Worm (Caenorhabditis elegans): ENCODE data around the gene lbp-8.

Gene lbp-8

DNA sequence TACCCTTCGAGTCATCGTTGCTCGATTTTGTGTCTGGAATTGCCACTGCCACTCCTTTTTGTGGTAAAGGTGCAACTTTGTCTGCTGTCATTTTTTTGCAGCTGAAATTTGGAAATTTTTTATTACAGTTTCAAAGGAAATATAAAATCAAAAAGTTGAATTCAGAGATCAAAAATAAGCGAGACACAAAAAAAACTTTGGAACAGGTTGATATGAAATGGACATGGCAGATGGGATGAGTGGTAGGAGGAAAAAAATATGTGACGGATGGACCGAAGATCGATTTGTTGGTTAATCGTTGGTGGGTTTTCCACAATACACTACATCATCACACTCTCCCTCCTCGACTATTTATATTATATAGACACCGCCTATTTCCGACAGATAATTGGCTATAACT, 44.0 kb downstream of the lbp-8 start, which contains the start of gene R10D12.1:
Gene R10D12.1, minus strand, starts transcription at position 101 of the 400 bp plus-strand sequence.
- TF ChIP-seq Y5F2A.4 (GFP tag; optimal IDR thresholded peaks at IDR 0.05) (no peak), nhr-28 (tag; optimal IDR thresholded peaks at IDR 0.05) (peak; percentile 19), aha-1 (tag) (no peak), unc-130 (GFP tag; optimal IDR thresholded peaks at IDR 0.05) (no peak), gei-8 (GFP tag; optimal IDR thresholded peaks at IDR 0.05) (no peak), snpc-1.2 (GFP tag; IDR thresholded peaks at IDR 0.05) (no peak), dmd-6 (GFP tag; IDR thresholded peaks at IDR 0.05) (no peak), hlh-30 (tag; optimal IDR thresholded peaks at IDR 0.05; ENCODE audit: insufficient read depth) (peak; percentile 7), madf-5 (GFP tag; IDR thresholded peaks at IDR 0.05) (no peak), tra-1 (GFP tag; IDR thresholded peaks at IDR 0.05) (no peak)

DNA sequence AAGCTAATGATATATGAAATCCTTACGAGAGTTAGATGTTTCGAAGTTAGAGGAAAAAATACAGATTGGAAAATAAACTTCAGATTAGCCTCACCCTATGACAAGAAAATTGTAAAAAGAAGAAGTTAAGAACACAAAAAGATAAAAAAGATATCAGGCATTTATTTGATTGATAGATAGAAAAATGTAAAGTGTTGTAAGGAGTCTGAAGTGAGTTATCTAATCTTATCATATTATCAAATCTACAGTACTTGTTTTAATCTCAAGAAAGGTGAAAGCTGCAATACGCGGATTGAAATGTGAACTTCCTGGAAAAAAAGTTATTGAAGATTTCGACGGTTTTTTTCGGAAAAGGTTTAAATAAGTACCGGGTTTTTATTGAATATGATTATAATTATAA, 44.9 kb downstream of the lbp-8 start:
- no peak for TF ChIP-seq hmg-1.1 (GFP tag; IDR thresholded peaks at IDR 0.05)
- TF ChIP-seq aha-1 (tag), result no peak
- no peak for TF ChIP-seq daf-19 (GFP tag; conservative IDR thresholded peaks at IDR 0.05)
- TF ChIP-seq egl-27 (tag; optimal IDR thresholded peaks at IDR 0.05), result no peak
- TF ChIP-seq nhr-25 (tag; optimal IDR thresholded peaks at IDR 0.05; ENCODE audit: borderline replicate concordance, insufficient read depth), result no peak
- TF ChIP-seq mdl-1 (tag; optimal IDR thresholded peaks at IDR 0.05), result no peak
- TF ChIP-seq F44E2.7 (GFP tag; IDR thresholded peaks at IDR 0.05), result no peak
- TF ChIP-seq nhr-102 (tag; optimal IDR thresholded peaks at IDR 0.05), result no peak
- no peak for TF ChIP-seq pqm-1 (tag; optimal IDR thresholded peaks at IDR 0.05)
- TF ChIP-seq tag-97 (GFP tag; IDR thresholded peaks at IDR 0.05), result no peak
- TF ChIP-seq nhr-10 (tag; optimal IDR thresholded peaks at IDR 0.05), result no peak
- TF ChIP-seq F26F4.8 (GFP tag; conservative IDR thresholded peaks at IDR 0.05), result no peak
- TF ChIP-seq Y5F2A.4 (GFP tag; optimal IDR thresholded peaks at IDR 0.05), result no peak
- no peak for TF ChIP-seq gei-8 (GFP tag; optimal IDR thresholded peaks at IDR 0.05)
- no peak for TF ChIP-seq Y105C5A.15 (GFP tag; IDR thresholded peaks at IDR 0.05)
- TF ChIP-seq ceh-32 (tag; optimal IDR thresholded peaks at IDR 0.05; ENCODE audit: poor library complexity), result no peak

DNA sequence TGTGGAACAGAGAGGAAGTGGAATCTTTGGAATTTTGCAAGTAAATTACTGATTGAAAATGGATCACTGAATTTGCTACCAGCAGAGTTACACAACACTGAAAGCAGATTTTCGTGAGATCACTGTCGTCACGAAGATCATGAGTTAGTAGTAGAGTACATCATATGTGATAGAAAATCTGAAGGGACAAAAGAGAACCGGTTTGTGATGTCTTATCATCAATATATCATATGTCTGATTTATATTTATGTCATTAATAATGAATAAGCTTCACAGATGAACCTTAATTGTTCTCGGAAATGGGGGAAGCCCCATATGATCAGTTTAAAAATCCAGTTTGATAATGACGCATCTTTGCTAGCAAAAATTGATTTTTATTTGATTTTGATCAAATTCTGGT, 45.5 kb downstream of the lbp-8 start:
- TF ChIP-seq lin-29 (GFP tag; IDR thresholded peaks at IDR 0.05) (no peak), hlh-30 (tag; optimal IDR thresholded peaks at IDR 0.05; ENCODE audit: insufficient read depth) (peak; percentile 70), nhr-28 (tag; optimal IDR thresholded peaks at IDR 0.05) (peak; percentile 33), mdl-1 (tag; optimal IDR thresholded peaks at IDR 0.05) (peak in 1 of 2 experiments; percentile 44), aha-1 (tag) (peak; percentile 23)

ce11 chrV:13936850-13937249, 46.3 kb downstream of the lbp-8 start, which contains the start of gene srw-145:
Gene srw-145 (plus strand): TSS chrV:13937150.
- TF ChIP-seq ceh-44 (GFP tag; IDR thresholded peaks at IDR 0.05) (no peak), attf-4 (tag; optimal IDR thresholded peaks at IDR 0.05) (no peak), Y75B8A.6 (GFP tag; IDR thresholded peaks at IDR 0.05) (no peak), nhr-11 (tag; optimal IDR thresholded peaks at IDR 0.05) (peak; percentile 6), pqm-1 (tag; optimal IDR thresholded peaks at IDR 0.05) (no peak), nhr-42 (GFP tag; IDR thresholded peaks at IDR 0.05) (no peak), nhr-41 (GFP tag; IDR thresholded peaks at IDR 0.05) (no peak), egl-27 (tag; optimal IDR thresholded peaks at IDR 0.05) (no peak), skn-1 (tag; optimal IDR thresholded peaks at IDR 0.05) (no peak), mxl-2 (GFP tag; conservative IDR thresholded peaks at IDR 0.05) (no peak), ceh-28 (tag; optimal IDR thresholded peaks at IDR 0.05) (no peak), zip-11 (GFP tag; IDR thresholded peaks at IDR 0.05) (no peak), aha-1 (tag) (peak; percentile 41), mes-2 (tag; optimal IDR thresholded peaks at IDR 0.05; ENCODE audit: poor library complexity, severe bottlenecking) (no peak), arid-1 (GFP tag; conservative IDR thresholded peaks at IDR 0.05) (no peak), lir-3 (tag; optimal IDR thresholded peaks at IDR 0.05) (no peak), T26A8.4 (GFP tag; IDR thresholded peaks at IDR 0.05) (no peak)

Measured in whole organism, L4 larva.